Fruit fly (Drosophila melanogaster) whole organism, embryonic: Measurements from ENCODE around the gene GNBP2.
A peak's percentile ranks its signal among the peaks of the same experiment; 100 is the strongest.

Experiments used
- Ada2b ChIP-seq: fragments of 200-800 bp; sonication (Bioruptor generic); IDR thresholded peaks from 2 replicates; pipeline ENCODE4 v1.3.6; 2022; ENCODE audit warnings: missing biosample characterization, missing genetic modification characterization
- Adf1 ChIP-seq: fragments of 200-800 bp; sonication (Bioruptor generic); IDR thresholded peaks from 2 replicates; pipeline ENCODE4 v1.3.6; 2022; ENCODE audit warnings: missing biosample characterization, missing genetic modification characterization
- CG11504 ChIP-seq: fragments of 200-800 bp; sonication (Bioruptor generic); optimal IDR thresholded peaks from 3 replicates; lab custom pipeline; 2019; ENCODE audit warnings: missing biosample characterization, mild to moderate bottlenecking, missing genetic modification characterization, moderate library complexity
- CG12659 ChIP-seq: fragments of 200-800 bp; sonication (Bioruptor generic); optimal IDR thresholded peaks from 3 replicates; lab custom pipeline; 2017; ENCODE audit warnings: mild to moderate bottlenecking, missing biosample characterization, missing genetic modification reagents, missing genetic modification characterization
- CG15073 ChIP-seq: fragments of 200-800 bp; sonication (Bioruptor generic); optimal IDR thresholded peaks from 2 replicates; lab custom pipeline; 2016; ENCODE audit warnings: missing biosample characterization, missing genetic modification characterization
- CG1832 ChIP-seq: fragments of 200-800 bp; sonication (Bioruptor generic); optimal IDR thresholded peaks from 2 replicates; lab custom pipeline; 2017; ENCODE audit warnings: missing biosample characterization, mild to moderate bottlenecking, missing genetic modification characterization, inconsistent platforms
- CG2199 ChIP-seq: fragments of 200-800 bp; sonication (Bioruptor generic); IDR thresholded peaks from 3 replicates; pipeline ENCODE4 v1.3.6; 2022; ENCODE audit warnings: missing biosample characterization, missing genetic modification characterization
- CG2889 ChIP-seq: fragments of 200-800 bp; sonication (Bioruptor generic); IDR thresholded peaks from 3 replicates; pipeline ENCODE4 v1.3.6; 2022; ENCODE audit warnings: missing biosample characterization, missing genetic modification characterization
- CG33213 ChIP-seq: fragments of 200-800 bp; sonication (Bioruptor generic); optimal IDR thresholded peaks from 3 replicates; lab custom pipeline; 2016; ENCODE audit warnings: missing biosample characterization, missing genetic modification characterization
- CG34224 ChIP-seq: fragments of 200-800 bp; sonication (Bioruptor generic); IDR thresholded peaks from 3 replicates; pipeline ENCODE4 v1.3.6; 2022; ENCODE audit warnings: missing biosample characterization, missing genetic modification characterization; ENCODE audit not compliant: partially characterized antibody
- CG34422 ChIP-seq: fragments of 200-800 bp; sonication (Bioruptor generic); IDR thresholded peaks from 3 replicates; pipeline ENCODE4 v1.3.6; 2022; ENCODE audit warnings: missing biosample characterization, missing genetic modification characterization
- CG6175 ChIP-seq: fragments of 200-800 bp; sonication (Bioruptor generic); IDR thresholded peaks from 3 replicates; pipeline ENCODE4 v1.3.6; 2022; ENCODE audit warnings: missing biosample characterization, missing genetic modification characterization
- CG7357 ChIP-seq: fragments of 200-800 bp; sonication (Bioruptor generic); IDR thresholded peaks from 3 replicates; pipeline ENCODE4 v1.3.6; 2022; ENCODE audit warnings: missing biosample characterization, missing genetic modification characterization
- CTCF ChIP-seq: fragments of 200-800 bp; sonication (Bioruptor generic); optimal IDR thresholded peaks from 2 replicates; lab custom pipeline; 2017; ENCODE audit warnings: missing biosample characterization, mild to moderate bottlenecking, missing genetic modification characterization, moderate library complexity
- Dfd ChIP-seq, 2 experiments: fragments of >200 bp; optimal IDR thresholded peaks; 2 replicates each; lab custom pipeline; 2017; ENCODE audit warnings: missing biosample characterization in 2 of 2, missing genetic modification characterization in 2 of 2
- Doc2 ChIP-seq: fragments of 200-800 bp; sonication (Bioruptor generic); IDR thresholded peaks from 2 replicates; pipeline ENCODE4 v1.3.6; 2022; ENCODE audit warnings: missing biosample characterization, missing genetic modification characterization
- Ets65A ChIP-seq: fragments of 200-800 bp; sonication (Bioruptor generic); peaks from one replicate; lab custom pipeline; 2016; ENCODE audit warnings: missing biosample characterization, missing genetic modification characterization
- Ets97D ChIP-seq: fragments of 200-800 bp; sonication (Bioruptor generic); optimal IDR thresholded peaks from 3 replicates; lab custom pipeline; 2016; ENCODE audit warnings: missing biosample characterization, missing genetic modification characterization
- Fer1 ChIP-seq: fragments of 200-800 bp; sonication (Bioruptor generic); optimal IDR thresholded peaks from 2 replicates; lab custom pipeline; 2017; ENCODE audit warnings: missing biosample characterization, mild to moderate bottlenecking, missing genetic modification characterization
- Hey ChIP-seq: fragments of 200-800 bp; sonication (Bioruptor generic); optimal IDR thresholded peaks from 3 replicates; lab custom pipeline; 2018; ENCODE audit warnings: missing biosample characterization, mild to moderate bottlenecking, missing genetic modification characterization
- Max ChIP-seq: fragments of 200-800 bp; sonication (Bioruptor generic); optimal IDR thresholded peaks from 2 replicates; lab custom pipeline; 2016; ENCODE audit warnings: missing biosample characterization, mild to moderate bottlenecking, missing genetic modification characterization
- Med ChIP-seq: fragments of 200-800 bp; sonication (Bioruptor generic); peaks from one replicate; lab custom pipeline; 2016; ENCODE audit warnings: missing biosample characterization, missing genetic modification characterization, mild to moderate bottlenecking, inconsistent platforms, moderate library complexity
- Oli ChIP-seq: fragments of 200-800 bp; sonication (Bioruptor generic); optimal IDR thresholded peaks from 2 replicates; lab custom pipeline; 2018; ENCODE audit warnings: missing biosample characterization, mild to moderate bottlenecking, missing genetic modification characterization, moderate library complexity
- Six4 ChIP-seq: fragments of 200-800 bp; sonication (Bioruptor generic); optimal IDR thresholded peaks from 2 replicates; lab custom pipeline; 2016; ENCODE audit warnings: missing biosample characterization, missing genetic modification characterization
- Stat92E ChIP-seq, 3 experiments: fragments of >200 bp in 2 of 3; fragments of 200-800 bp in 1 of 3; sonication (Bioruptor generic) in 1 of 3; optimal IDR thresholded peaks; 2 replicates each; lab custom pipeline; 2017 to 2019; ENCODE audit warnings: missing biosample characterization in 3 of 3, missing genetic modification characterization in 3 of 3, mild to moderate bottlenecking in 1 of 3, moderate library complexity in 1 of 3
- crol ChIP-seq: fragments of 200-800 bp; sonication (Bioruptor generic); IDR thresholded peaks from 2 replicates; pipeline ENCODE4 v1.3.6; 2022; ENCODE audit warnings: missing biosample characterization, missing genetic modification characterization
- fd102C ChIP-seq: fragments of 200-800 bp; sonication (Bioruptor generic); optimal IDR thresholded peaks from 2 replicates; lab custom pipeline; 2018; ENCODE audit warnings: missing biosample characterization, mild to moderate bottlenecking, missing genetic modification characterization, moderate library complexity
- gce ChIP-seq: fragments of 200-800 bp; sonication (Bioruptor generic); IDR thresholded peaks from 3 replicates; pipeline ENCODE4 v1.3.6; 2022; ENCODE audit warnings: missing biosample characterization, missing genetic modification characterization
- gcm ChIP-seq: fragments of 200-800 bp; sonication (Bioruptor generic); optimal IDR thresholded peaks from 2 replicates; lab custom pipeline; 2019; ENCODE audit warnings: missing biosample characterization, mild to moderate bottlenecking, missing genetic modification characterization, moderate library complexity
- hbn ChIP-seq: fragments of 200-800 bp; sonication (Bioruptor generic); IDR thresholded peaks from 2 replicates; pipeline ENCODE4 v1.3.6; 2022; ENCODE audit warnings: missing biosample characterization, missing genetic modification characterization; ENCODE audit not compliant: partially characterized antibody
- nerfin-1 ChIP-seq: fragments of 200-800 bp; sonication (Bioruptor generic); optimal IDR thresholded peaks from 3 replicates; lab custom pipeline; 2019; ENCODE audit warnings: missing biosample characterization, mild to moderate bottlenecking, missing genetic modification characterization, moderate library complexity
- row ChIP-seq: fragments of 200-800 bp; sonication (Bioruptor generic); IDR thresholded peaks from 3 replicates; pipeline ENCODE4 v1.3.6; 2022; ENCODE audit warnings: missing biosample characterization, missing genetic modification characterization
- sens ChIP-seq: fragments of 200-800 bp; sonication (Bioruptor generic); peaks from one replicate; lab custom pipeline; 2016; ENCODE audit warnings: missing biosample characterization, missing genetic modification characterization
- sna ChIP-seq: fragments of 200-800 bp; sonication (Bioruptor generic); IDR thresholded peaks from 2 replicates; pipeline ENCODE4 v1.3.6; 2022; ENCODE audit warnings: missing biosample characterization, missing genetic modification characterization; ENCODE audit not compliant: partially characterized antibody

GNBP2 gene

dm6 chr3L:18667115-18667514 is 8.1 kb downstream of the GNBP2 start, which contains the start of gene CG42495 (continued):
- no peak for TF ChIP-seq CG34224 (GFP tag; lab: Robert Waterston, UW)
- TF ChIP-seq nerfin-1 (tag; lab: Kevin White, UChicago) = peak; percentile 30

- TF ChIP-seq CG12659 (GFP tag; lab: Kevin White, UChicago) = no peak
- no peak for TF ChIP-seq gce
- no peak for TF ChIP-seq CG2889
- peak; percentile 99 for TF ChIP-seq CG11504
- peak; percentile 7 for TF ChIP-seq CTCF (GFP tag; lab: Kevin White, UChicago)
- no peak for TF ChIP-seq Oli (tag; lab: Kevin White, UChicago)
- no peak for TF ChIP-seq CG34422 (GFP tag; lab: Robert Waterston, UW)
- no peak for TF ChIP-seq Stat92E (GFP tag; optimal IDR thresholded peaks at IDR 0.05; lab: Kevin White, UChicago)
- TF ChIP-seq Fer1 (GFP tag; lab: Kevin White, UChicago) = no peak
- TF ChIP-seq gcm (GFP tag; lab: Kevin White, UChicago) = peak; percentile 54
- peak in 1 of 2 experiments; percentile 35 for TF ChIP-seq Dfd (GFP tag; optimal IDR thresholded peaks at IDR 0.05; lab: Kevin White, UChicago)
- peak; percentile 17; the same call in 1 of the 2 replicates for TF ChIP-seq Adf1 (GFP tag; lab: Robert Waterston, UW)
- peak; percentile 16 for TF ChIP-seq Med (GFP tag; lab: Kevin White, UChicago)
- 0 out of 2 replicates have a peak, but pooled peaks have one; percentile 18 for TF ChIP-seq sna
- 0 out of 3 replicates have a peak, but pooled peaks have one; percentile 38 for TF ChIP-seq CG2199 (GFP tag; lab: Robert Waterston, UW)
- TF ChIP-seq Six4 (GFP tag; lab: Kevin White, UChicago) = no peak
These were observed 9.6 kb downstream of the GNBP2 start for dm6 chr3L:18665594-18665993.

dm6 chr3L:18653737-18654136 is 21.5 kb downstream of the GNBP2 start:
- TF ChIP-seq Max (GFP tag; lab: Kevin White, UChicago) = no peak
- peak; percentile 37 for TF ChIP-seq CG1832
- peak; percentile 68 for TF ChIP-seq Med (GFP tag; lab: Kevin White, UChicago)
- 0 out of 2 replicates have a peak, but pooled peaks have one; percentile 16 for TF ChIP-seq Ada2b (GFP tag; lab: Robert Waterston, UW)
- 0 out of 3 replicates have a peak, but pooled peaks have one; percentile 8 for TF ChIP-seq CG7357 (GFP tag; lab: Robert Waterston, UW)
- TF ChIP-seq Hey (tag; lab: Kevin White, UChicago) = peak; percentile 70
- TF ChIP-seq crol = peak; percentile 61
- TF ChIP-seq fd102C (GFP tag; lab: Kevin White, UChicago) = no peak
- TF ChIP-seq Ets65A (GFP tag; lab: Kevin White, UChicago) = peak; percentile 54
- TF ChIP-seq Ets97D (GFP tag; lab: Kevin White, UChicago) = no peak
- no peak for TF ChIP-seq hbn (GFP tag; lab: Robert Waterston, UW)
- TF ChIP-seq sens (GFP tag; lab: Kevin White, UChicago) = peak; percentile 75

dm6 chr3L:18643222-18643621 is 32.0 kb downstream of the GNBP2 start:
- TF ChIP-seq CG15073 = no peak
- TF ChIP-seq CG6175 = no peak
- TF ChIP-seq Doc2 (GFP tag; lab: Robert Waterston, UW) = no peak
- TF ChIP-seq row (GFP tag; lab: Robert Waterston, UW) = no peak
- TF ChIP-seq Ets65A (GFP tag; lab: Kevin White, UChicago) = peak; percentile 78
- TF ChIP-seq CG33213 (GFP tag; lab: Kevin White, UChicago) = no peak
